Worm (Caenorhabditis elegans) whole organism, L3 larva: ENCODE measurements around the gene aqp-4.

Experiments used
- R02D3.7 ChIP-seq: fragments of 150-350 bp; optimal IDR thresholded peaks from 2 replicates; lab custom pipeline; 2014; ENCODE audit warnings: missing biosample characterization, missing genetic modification characterization
- ZK546.5 ChIP-seq: sonication (generic microtip); optimal IDR thresholded peaks from 2 replicates; lab custom pipeline; 2017; ENCODE audit warnings: missing biosample characterization, missing genetic modification characterization
- aly-2 ChIP-seq: fragments of 150-350 bp; optimal IDR thresholded peaks from 2 replicates; lab custom pipeline; 2014; ENCODE audit warnings: missing biosample characterization, missing genetic modification characterization
- ama-1 ChIP-seq: fragments of 150-350 bp; optimal IDR thresholded peaks from 2 replicates; lab custom pipeline; 2018
- ceh-16 ChIP-seq: sonication (generic microtip); optimal IDR thresholded peaks from 2 replicates; lab custom pipeline; 2017; ENCODE audit warnings: missing biosample characterization, missing genetic modification characterization
- egl-27 ChIP-seq: sonication (generic microtip); optimal IDR thresholded peaks from 4 replicates; lab custom pipeline; 2017; ENCODE audit warnings: missing biosample characterization, missing genetic modification reagents, missing genetic modification characterization
- egl-5 ChIP-seq: fragments of 150-350 bp; optimal IDR thresholded peaks from 2 replicates; lab custom pipeline; 2017; ENCODE audit warnings: missing biosample characterization, missing genetic modification reagents, missing genetic modification characterization, inconsistent platforms
- elt-1 ChIP-seq: fragments of 150-350 bp; optimal IDR thresholded peaks from 2 replicates; lab custom pipeline; 2014; ENCODE audit warnings: missing biosample characterization, missing genetic modification characterization
- elt-2 ChIP-seq: sonication (generic microtip); optimal IDR thresholded peaks from 2 replicates; lab custom pipeline; 2016; ENCODE audit warnings: missing genetic modification reagents, mild to moderate bottlenecking, missing genetic modification characterization, missing compliant biosample characterization
- elt-3 ChIP-seq, 3 experiments: fragments of 150-350 bp in 1 of 3; sonication (generic microtip) in 2 of 3; optimal IDR thresholded peaks; 2 replicates in 2 of 3; 4 replicates in 1 of 3; lab custom pipeline; 2014 to 2017; ENCODE audit warnings: missing biosample characterization in 3 of 3, missing genetic modification characterization in 3 of 3
- fkh-10 ChIP-seq: sonication (generic microtip); optimal IDR thresholded peaks from 2 replicates; lab custom pipeline; 2017; ENCODE audit warnings: missing biosample characterization, missing genetic modification reagents, missing genetic modification characterization
- fkh-2 ChIP-seq: fragments of 150-350 bp; optimal IDR thresholded peaks from 2 replicates; lab custom pipeline; 2014; ENCODE audit warnings: missing biosample characterization, missing genetic modification reagents, missing genetic modification characterization
- fos-1 ChIP-seq: fragments of 150-350 bp; optimal IDR thresholded peaks from 2 replicates; lab custom pipeline; 2014; ENCODE audit warnings: missing biosample characterization, missing genetic modification characterization
- hmg-11 ChIP-seq: sonication (generic microtip); optimal IDR thresholded peaks from 2 replicates; lab custom pipeline; 2016; ENCODE audit warnings: missing genetic modification characterization, missing compliant biosample characterization
- lin-15B ChIP-seq: fragments of 150-350 bp; optimal IDR thresholded peaks from 2 replicates; lab custom pipeline; 2014; ENCODE audit warnings: missing biosample characterization, missing genetic modification characterization
- lin-39 ChIP-seq: fragments of 150-350 bp; optimal IDR thresholded peaks from 2 replicates; lab custom pipeline; 2018; ENCODE audit warnings: missing biosample characterization, missing genetic modification reagents, missing genetic modification characterization
- lsy-12 ChIP-seq: sonication (generic microtip); optimal IDR thresholded peaks from 2 replicates; lab custom pipeline; 2016; ENCODE audit warnings: mild to moderate bottlenecking, missing genetic modification characterization, missing compliant biosample characterization
- mdl-1 ChIP-seq: fragments of 150-350 bp; optimal IDR thresholded peaks from 2 replicates; lab custom pipeline; 2014; ENCODE audit warnings: missing biosample characterization, missing genetic modification characterization
- mml-1 ChIP-seq: fragments of 150-350 bp; sonication (generic microtip); optimal IDR thresholded peaks from 3 replicates; lab custom pipeline; 2014; ENCODE audit warnings: missing biosample characterization, missing genetic modification characterization
- nfya-1 ChIP-seq: sonication (generic microtip); optimal IDR thresholded peaks from 2 replicates; lab custom pipeline; 2017; ENCODE audit warnings: missing genetic modification characterization, mild to moderate bottlenecking, missing compliant biosample characterization, antibody characterized with exemption, moderate library complexity; ENCODE audit not compliant: insufficient read depth
- nhr-11 ChIP-seq: fragments of 150-350 bp; optimal IDR thresholded peaks from 2 replicates; lab custom pipeline; 2014; ENCODE audit warnings: missing biosample characterization, missing genetic modification characterization
- nhr-23 ChIP-seq: fragments of 150-350 bp; optimal IDR thresholded peaks from 2 replicates; lab custom pipeline; 2014; ENCODE audit warnings: missing biosample characterization, missing genetic modification reagents, missing genetic modification characterization
- nhr-25 ChIP-seq: sonication (generic microtip); optimal IDR thresholded peaks from 2 replicates; lab custom pipeline; 2017; ENCODE audit warnings: missing biosample characterization, missing genetic modification characterization
- nhr-28 ChIP-seq: fragments of 150-350 bp; optimal IDR thresholded peaks from 2 replicates; lab custom pipeline; 2014; ENCODE audit warnings: missing biosample characterization, missing genetic modification characterization
- nhr-43 ChIP-seq: sonication (generic microtip); optimal IDR thresholded peaks from 2 replicates; lab custom pipeline; 2016; ENCODE audit warnings: mild to moderate bottlenecking, missing genetic modification characterization, missing compliant biosample characterization; ENCODE audit not compliant: poor library complexity, severe bottlenecking
- nhr-76 ChIP-seq: fragments of 150-350 bp; sonication (generic microtip); optimal IDR thresholded peaks from 5 replicates; lab custom pipeline; 2014; ENCODE audit warnings: missing biosample characterization, missing genetic modification characterization
- pha-4 ChIP-seq: fragments of 150-350 bp; optimal IDR thresholded peaks from 2 replicates; lab custom pipeline; 2014; ENCODE audit warnings: missing biosample characterization, missing genetic modification reagents, missing genetic modification characterization
- skn-1 ChIP-seq: fragments of 150-350 bp; optimal IDR thresholded peaks from 2 replicates; lab custom pipeline; 2014; ENCODE audit warnings: missing biosample characterization, missing genetic modification characterization
- snpc-4 ChIP-seq: fragments of 150-350 bp; optimal IDR thresholded peaks from 2 replicates; lab custom pipeline; 2014; ENCODE audit warnings: missing biosample characterization, missing genetic modification characterization
- tbx-2 ChIP-seq: sonication (generic microtip); optimal IDR thresholded peaks from 2 replicates; lab custom pipeline; 2016; ENCODE audit warnings: mild to moderate bottlenecking, missing genetic modification characterization, missing compliant biosample characterization
- unc-39 ChIP-seq: sonication (generic microtip); optimal IDR thresholded peaks from 4 replicates; lab custom pipeline; 2017; ENCODE audit warnings: missing biosample characterization, missing genetic modification characterization
- unc-62 ChIP-seq: fragments of 150-350 bp; sonication (generic microtip); optimal IDR thresholded peaks from 4 replicates; lab custom pipeline; 2014; ENCODE audit warnings: missing biosample characterization, missing genetic modification reagents, missing genetic modification characterization
- ztf-11 ChIP-seq: fragments of 150-350 bp; optimal IDR thresholded peaks from 2 replicates; lab custom pipeline; 2014; ENCODE audit warnings: missing biosample characterization, missing genetic modification characterization

aqp-4 gene

DNA sequence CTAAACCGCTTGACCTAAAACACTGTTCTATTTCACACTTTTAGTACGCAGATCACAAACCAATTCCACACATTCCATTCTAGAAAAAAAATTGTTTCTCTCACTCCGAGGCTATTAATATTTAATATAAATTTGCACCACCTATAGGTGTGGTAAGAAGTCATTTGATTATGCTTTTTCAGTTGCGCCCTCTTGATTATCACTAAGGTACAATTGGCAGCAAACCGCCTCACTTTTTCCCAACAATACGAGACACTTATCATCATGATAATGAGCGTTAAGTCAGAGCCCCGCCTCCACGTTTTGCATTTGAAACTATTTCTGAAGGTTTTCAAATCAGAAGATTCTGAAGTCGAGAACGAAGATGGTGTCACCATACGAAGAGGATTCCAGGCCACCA lies at the start of gene aqp-4:
aqp-4 (plus strand) TSS at position 270 of the 400 bp plus-strand sequence.
- TF ChIP-seq nhr-76 (tag; lab: Kevin White, UChicago) (no peak), elt-2 (tag; lab: Kevin White, UChicago) (peak; percentile 66)

ce11 chrV:9689364-9689763 lies 48.0 kb upstream of the aqp-4 start:
- TF ChIP-seq fkh-2 (no peak), R02D3.7 (tag; lab: Kevin White, UChicago) (no peak), ama-1 (peak; percentile 32)
- TF ChIP-seq, all 47 proteins: peak for 1

ce11 chrV:9690099-9690572 lies 47.2 kb upstream of the aqp-4 start, which contains the start of gene rbx-1:
TSS of gene rbx-1 (minus strand) at chrV:9690522.
- TF ChIP-seq mdl-1 (tag; lab: Kevin White, UChicago): no peak
- no peak for TF ChIP-seq skn-1 (tag; lab: Kevin White, UChicago)
- TF ChIP-seq ceh-16 (tag; lab: Kevin White, UChicago): no peak
- no peak for TF ChIP-seq nhr-43
- no peak for TF ChIP-seq fkh-10 (GFP tag; lab: Kevin White, UChicago)
- TF ChIP-seq ZK546.5 (tag; lab: Kevin White, UChicago): no peak
- TF ChIP-seq elt-1 (tag; lab: Kevin White, UChicago): no peak

- TF ChIP-seq egl-27 (no peak), ztf-11 (no peak), elt-3 (tag; optimal IDR thresholded peaks at IDR 0.05; lab: Kevin White, UChicago) (no peak), hmg-11 (tag; lab: Kevin White, UChicago) (peak; percentile 72), lsy-12 (tag; lab: Kevin White, UChicago) (peak; percentile 15), snpc-4 (tag; lab: Kevin White, UChicago) (peak; percentile 18), nhr-43 (no peak), skn-1 (tag; lab: Kevin White, UChicago) (peak; percentile 22), lin-15B (tag; lab: Kevin White, UChicago) (peak; percentile 41), nhr-25 (peak; percentile 51), aly-2 (tag; lab: Kevin White, UChicago) (no peak), mdl-1 (tag; lab: Kevin White, UChicago) (no peak), fos-1 (tag; lab: Kevin White, UChicago) (no peak), unc-39 (tag; lab: Kevin White, UChicago) (no peak), pha-4 (tag; lab: Kevin White, UChicago) (peak; percentile 57), nhr-28 (tag; lab: Kevin White, UChicago) (no peak), fkh-10 (GFP tag; lab: Kevin White, UChicago) (no peak), mml-1 (tag; lab: Kevin White, UChicago) (no peak), nfya-1 (tag; lab: Kevin White, UChicago) (no peak), elt-2 (tag; lab: Kevin White, UChicago) (peak; percentile 11), nhr-23 (tag; lab: Kevin White, UChicago) (peak; percentile 41)
These were observed 46.6 kb upstream of the aqp-4 start for ce11 chrV:9690728-9691127.

ce11 chrV:9692109-9692581 lies 45.2 kb upstream of the aqp-4 start, which contains the start of gene ztf-9:
TSS of gene ztf-9 (minus strand) at chrV:9692159.
- no peak for TF ChIP-seq elt-3 (tag; optimal IDR thresholded peaks at IDR 0.05; lab: Kevin White, UChicago)
- peak; percentile 17 for TF ChIP-seq fkh-10 (GFP tag; lab: Kevin White, UChicago)
- peak; percentile 59 for TF ChIP-seq lin-39 (tag; lab: Kevin White, UChicago)
- TF ChIP-seq lsy-12 (tag; lab: Kevin White, UChicago): no peak
- peak; percentile 12 for TF ChIP-seq egl-5 (tag; lab: Kevin White, UChicago)
- TF ChIP-seq snpc-4 (tag; lab: Kevin White, UChicago): peak; percentile 20
- TF ChIP-seq unc-62 (GFP tag; lab: Kevin White, UChicago): no peak
- peak; percentile 84 for TF ChIP-seq nfya-1 (tag; lab: Kevin White, UChicago)
- peak; percentile 51 for TF ChIP-seq pha-4 (tag; lab: Kevin White, UChicago)
- TF ChIP-seq lin-15B (tag; lab: Kevin White, UChicago): peak; percentile 38
- TF ChIP-seq nhr-11: no peak
- no peak for TF ChIP-seq tbx-2 (tag; lab: Kevin White, UChicago)
- TF ChIP-seq hmg-11 (tag; lab: Kevin White, UChicago): peak; percentile 45
- TF ChIP-seq elt-2 (tag; lab: Kevin White, UChicago): peak; percentile 43
- TF ChIP-seq unc-39 (tag; lab: Kevin White, UChicago): no peak
